Fruit fly (Drosophila melanogaster) whole organism, embryonic: Measurements from ENCODE around the gene CG14111.

Experiments used
- ATbp ChIP-seq: fragments of 200-800 bp; sonication (Bioruptor generic); optimal IDR thresholded peaks from 2 replicates; lab custom pipeline; 2017; ENCODE audit warnings: missing biosample characterization, mild to moderate bottlenecking, missing genetic modification characterization, missing genetic modification reagents
- Atf6 ChIP-seq: fragments of 200-800 bp; sonication (Bioruptor generic); IDR thresholded peaks from 2 replicates; pipeline ENCODE4 v1.3.6; 2022; ENCODE audit warnings: missing biosample characterization, missing genetic modification characterization
- CG12219 ChIP-seq: fragments of 200-800 bp; sonication (Bioruptor generic); optimal IDR thresholded peaks from 3 replicates; lab custom pipeline; 2018; ENCODE audit warnings: missing biosample characterization, mild to moderate bottlenecking, missing genetic modification characterization
- CG12744 ChIP-seq: fragments of 200-800 bp; sonication (Bioruptor generic); optimal IDR thresholded peaks from 2 replicates; lab custom pipeline; 2016; ENCODE audit warnings: missing biosample characterization, missing genetic modification characterization
- CG13894 ChIP-seq: fragments of 200-800 bp; sonication (Bioruptor generic); optimal IDR thresholded peaks from 3 replicates; lab custom pipeline; 2018; ENCODE audit warnings: missing biosample characterization, mild to moderate bottlenecking, missing genetic modification characterization, moderate library complexity
- CG15696 ChIP-seq: fragments of 200-800 bp; sonication (Bioruptor generic); optimal IDR thresholded peaks from 2 replicates; lab custom pipeline; 2019; ENCODE audit warnings: missing biosample characterization, mild to moderate bottlenecking, missing genetic modification characterization, moderate library complexity
- CG1602 ChIP-seq: fragments of 200-800 bp; sonication (Bioruptor generic); optimal IDR thresholded peaks from 3 replicates; lab custom pipeline; 2016; ENCODE audit warnings: missing biosample characterization, missing genetic modification characterization
- CG17385 ChIP-seq: fragments of 200-800 bp; sonication (Bioruptor generic); optimal IDR thresholded peaks from 3 replicates; lab custom pipeline; 2018; ENCODE audit warnings: missing biosample characterization, mild to moderate bottlenecking, missing genetic modification characterization
- CG2875 ChIP-seq: fragments of 200-800 bp; sonication (Bioruptor generic); optimal IDR thresholded peaks from 2 replicates; lab custom pipeline; 2017; ENCODE audit warnings: missing biosample characterization, mild to moderate bottlenecking, missing genetic modification characterization, missing genetic modification reagents
- CG31365 ChIP-seq: fragments of 200-800 bp; sonication (Bioruptor generic); optimal IDR thresholded peaks from 2 replicates; lab custom pipeline; 2018; ENCODE audit warnings: missing biosample characterization, mild to moderate bottlenecking, missing genetic modification characterization
- CG32772 ChIP-seq: fragments of 200-800 bp; sonication (Bioruptor generic); IDR thresholded peaks from 2 replicates; pipeline ENCODE4 v1.3.6; 2022; ENCODE audit warnings: missing biosample characterization, missing genetic modification characterization
- CG34224 ChIP-seq: fragments of 200-800 bp; sonication (Bioruptor generic); IDR thresholded peaks from 3 replicates; pipeline ENCODE4 v1.3.6; 2022; ENCODE audit warnings: missing biosample characterization, missing genetic modification characterization; ENCODE audit not compliant: partially characterized antibody
- CG4730 ChIP-seq: fragments of 200-800 bp; sonication (Bioruptor generic); IDR thresholded peaks from 2 replicates; pipeline ENCODE4 v1.3.6; 2022; ENCODE audit warnings: missing biosample characterization, missing genetic modification characterization
- CG6254 ChIP-seq: fragments of 200-800 bp; sonication (Bioruptor generic); optimal IDR thresholded peaks from 3 replicates; lab custom pipeline; 2017; ENCODE audit warnings: mild to moderate bottlenecking, missing biosample characterization, missing genetic modification reagents, missing genetic modification characterization
- CG6654 ChIP-seq: fragments of 200-800 bp; sonication (Bioruptor generic); optimal IDR thresholded peaks from 2 replicates; lab custom pipeline; 2017; ENCODE audit warnings: missing biosample characterization, mild to moderate bottlenecking, missing genetic modification characterization
- CG6765 ChIP-seq: fragments of 200-800 bp; sonication (Bioruptor generic); optimal IDR thresholded peaks from 3 replicates; lab custom pipeline; 2017; ENCODE audit warnings: missing biosample characterization, mild to moderate bottlenecking, missing genetic modification characterization
- CG7556 ChIP-seq: fragments of 200-800 bp; sonication (Bioruptor generic); optimal IDR thresholded peaks from 2 replicates; lab custom pipeline; 2017; ENCODE audit warnings: missing biosample characterization, mild to moderate bottlenecking, missing genetic modification characterization
- CG7745 ChIP-seq: fragments of 200-800 bp; sonication (Bioruptor generic); optimal IDR thresholded peaks from 2 replicates; lab custom pipeline; 2018; ENCODE audit warnings: missing biosample characterization, mild to moderate bottlenecking, missing genetic modification characterization, moderate library complexity
- CG7963 ChIP-seq: fragments of 200-800 bp; sonication (Bioruptor generic); IDR thresholded peaks from 3 replicates; pipeline ENCODE4 v1.3.6; 2022; ENCODE audit warnings: missing biosample characterization, missing genetic modification characterization; ENCODE audit not compliant: partially characterized antibody
- CG9797 ChIP-seq: fragments of 200-800 bp; sonication (Bioruptor generic); optimal IDR thresholded peaks from 3 replicates; lab custom pipeline; 2018; ENCODE audit warnings: missing biosample characterization, mild to moderate bottlenecking, missing genetic modification characterization
- CG9932 ChIP-seq: fragments of 200-800 bp; sonication (Bioruptor generic); IDR thresholded peaks from 2 replicates; pipeline ENCODE4 v1.3.6; 2022; ENCODE audit warnings: missing biosample characterization, missing genetic modification characterization
- D19A ChIP-seq: fragments of 200-800 bp; optimal IDR thresholded peaks from 3 replicates; lab custom pipeline; 2019; ENCODE audit warnings: missing biosample characterization, mild to moderate bottlenecking, missing genetic modification characterization, moderate library complexity
- Dbx ChIP-seq: fragments of 200-800 bp; sonication (Bioruptor generic); IDR thresholded peaks from 3 replicates; pipeline ENCODE4 v1.3.6; 2022; ENCODE audit warnings: missing biosample characterization, missing genetic modification characterization
- Dek ChIP-seq: fragments of 200-800 bp; sonication (Bioruptor generic); optimal IDR thresholded peaks from 3 replicates; lab custom pipeline; 2019; ENCODE audit warnings: missing biosample characterization, mild to moderate bottlenecking, missing genetic modification characterization, moderate library complexity
- E2f1 ChIP-seq: fragments of 200-800 bp; sonication (Bioruptor generic); IDR thresholded peaks from 2 replicates; pipeline ENCODE4 v1.3.6; 2022; ENCODE audit warnings: missing biosample characterization, missing genetic modification characterization
- Ets97D ChIP-seq: fragments of 200-800 bp; sonication (Bioruptor generic); optimal IDR thresholded peaks from 3 replicates; lab custom pipeline; 2016; ENCODE audit warnings: missing biosample characterization, missing genetic modification characterization
- HLHmδ ChIP-seq: fragments of 200-800 bp; sonication (Bioruptor generic); optimal IDR thresholded peaks from 2 replicates; lab custom pipeline; 2018; ENCODE audit warnings: missing biosample characterization, mild to moderate bottlenecking, missing genetic modification characterization, moderate library complexity
- Hmr ChIP-seq: fragments of 200-800 bp; sonication (Bioruptor generic); optimal IDR thresholded peaks from 3 replicates; lab custom pipeline; 2017; ENCODE audit warnings: mild to moderate bottlenecking, missing biosample characterization, missing genetic modification reagents, missing genetic modification characterization
- Hr3 ChIP-seq: fragments of 200-800 bp; sonication (Bioruptor generic); optimal IDR thresholded peaks from 3 replicates; lab custom pipeline; 2016; ENCODE audit warnings: missing biosample characterization, missing genetic modification characterization
- Mes4 ChIP-seq: fragments of 200-800 bp; sonication (Bioruptor generic); optimal IDR thresholded peaks from 2 replicates; lab custom pipeline; 2016; ENCODE audit warnings: missing biosample characterization, missing genetic modification characterization
- Nf-YB ChIP-seq: fragments of 200-800 bp; sonication (Bioruptor generic); optimal IDR thresholded peaks from 3 replicates; lab custom pipeline; 2019; ENCODE audit warnings: missing biosample characterization, mild to moderate bottlenecking, missing genetic modification characterization, moderate library complexity
- Ptx1 ChIP-seq: fragments of 200-800 bp; sonication (Bioruptor generic); IDR thresholded peaks from 2 replicates; pipeline ENCODE4 v1.3.6; 2022; ENCODE audit warnings: missing biosample characterization, missing genetic modification characterization
- Xbp1 ChIP-seq: fragments of 200-800 bp; sonication (Bioruptor generic); optimal IDR thresholded peaks from 3 replicates; lab custom pipeline; 2016; ENCODE audit warnings: missing biosample characterization, mild to moderate bottlenecking, missing genetic modification characterization
- abd-A ChIP-seq: fragments of 200-800 bp; sonication (Bioruptor generic); optimal IDR thresholded peaks from 3 replicates; lab custom pipeline; 2019; ENCODE audit warnings: missing biosample characterization, mild to moderate bottlenecking, missing genetic modification characterization, moderate library complexity
- ci ChIP-seq: fragments of 200-800 bp; sonication (Bioruptor generic); IDR thresholded peaks from 3 replicates; pipeline ENCODE4 v1.3.6; 2022; ENCODE audit warnings: missing biosample characterization, missing genetic modification characterization
- dpn ChIP-seq, 2 experiments: fragments of 200-800 bp; sonication (Bioruptor generic); optimal IDR thresholded peaks; 3 replicates each; lab custom pipeline; 2016; ENCODE audit warnings: missing biosample characterization in 2 of 2, missing genetic modification characterization in 2 of 2
- eve ChIP-seq, 2 experiments: fragments of >200 bp; optimal IDR thresholded peaks; 2 replicates each; lab custom pipeline; 2017; ENCODE audit warnings: missing biosample characterization in 2 of 2, missing genetic modification characterization in 2 of 2
- gt ChIP-seq: fragments of 200-800 bp; sonication (Bioruptor generic); IDR thresholded peaks from 2 replicates; pipeline ENCODE4 v1.3.6; 2022; ENCODE audit warnings: missing biosample characterization, missing genetic modification characterization
- hbn ChIP-seq: fragments of 200-800 bp; sonication (Bioruptor generic); IDR thresholded peaks from 2 replicates; pipeline ENCODE4 v1.3.6; 2022; ENCODE audit warnings: missing biosample characterization, missing genetic modification characterization; ENCODE audit not compliant: partially characterized antibody
- kni ChIP-seq: fragments of 200-800 bp; sonication (Bioruptor generic); optimal IDR thresholded peaks from 3 replicates; lab custom pipeline; 2017; ENCODE audit warnings: mild to moderate bottlenecking, missing biosample characterization, missing genetic modification reagents, missing genetic modification characterization
- lola ChIP-seq, 3 experiments: fragments of >200 bp in 2 of 3; fragments of 200-800 bp in 1 of 3; sonication (Bioruptor generic) in 1 of 3; optimal IDR thresholded peaks; 2 replicates each; lab custom pipeline; 2017 to 2019; ENCODE audit warnings: missing biosample characterization in 3 of 3, missing genetic modification characterization in 3 of 3, mild to moderate bottlenecking in 1 of 3, moderate library complexity in 1 of 3
- mld ChIP-seq: fragments of 200-800 bp; sonication (Bioruptor generic); IDR thresholded peaks from 3 replicates; pipeline ENCODE4 v1.3.6; 2022; ENCODE audit warnings: missing biosample characterization, missing genetic modification characterization; ENCODE audit not compliant: partially characterized antibody
- oc ChIP-seq: fragments of 200-800 bp; sonication (Bioruptor generic); optimal IDR thresholded peaks from 2 replicates; lab custom pipeline; 2018; ENCODE audit warnings: missing biosample characterization, mild to moderate bottlenecking, missing genetic modification characterization, moderate library complexity
- peb ChIP-seq: fragments of 200-800 bp; sonication (Bioruptor generic); IDR thresholded peaks from 2 replicates; pipeline ENCODE4 v1.3.6; 2022; ENCODE audit warnings: missing biosample characterization, missing genetic modification characterization
- phol ChIP-seq: fragments of 200-800 bp; sonication (Bioruptor generic); optimal IDR thresholded peaks from 3 replicates; lab custom pipeline; 2018; ENCODE audit warnings: missing biosample characterization, mild to moderate bottlenecking, missing genetic modification characterization, moderate library complexity
- stwl ChIP-seq: fragments of 200-800 bp; sonication (Bioruptor generic); optimal IDR thresholded peaks from 3 replicates; lab custom pipeline; 2018; ENCODE audit warnings: missing biosample characterization, mild to moderate bottlenecking, missing genetic modification characterization, moderate library complexity
- tap ChIP-seq: fragments of 200-800 bp; optimal IDR thresholded peaks from 3 replicates; lab custom pipeline; 2019; ENCODE audit warnings: missing biosample characterization, mild to moderate bottlenecking, missing genetic modification characterization, moderate library complexity
- wek ChIP-seq: fragments of 200-800 bp; sonication (Bioruptor generic); optimal IDR thresholded peaks from 3 replicates; lab custom pipeline; 2018; ENCODE audit warnings: missing biosample characterization, mild to moderate bottlenecking, missing genetic modification characterization, moderate library complexity
- zfh1 ChIP-seq: fragments of 200-800 bp; sonication (Bioruptor generic); IDR thresholded peaks from 3 replicates; pipeline ENCODE4 v1.3.6; 2022; ENCODE audit warnings: missing biosample characterization, missing genetic modification characterization
- zfh2 ChIP-seq: fragments of 200-800 bp; sonication (Bioruptor generic); optimal IDR thresholded peaks from 2 replicates; lab custom pipeline; 2016; ENCODE audit warnings: missing biosample characterization, missing genetic modification characterization

The CG14111 gene

DNA sequence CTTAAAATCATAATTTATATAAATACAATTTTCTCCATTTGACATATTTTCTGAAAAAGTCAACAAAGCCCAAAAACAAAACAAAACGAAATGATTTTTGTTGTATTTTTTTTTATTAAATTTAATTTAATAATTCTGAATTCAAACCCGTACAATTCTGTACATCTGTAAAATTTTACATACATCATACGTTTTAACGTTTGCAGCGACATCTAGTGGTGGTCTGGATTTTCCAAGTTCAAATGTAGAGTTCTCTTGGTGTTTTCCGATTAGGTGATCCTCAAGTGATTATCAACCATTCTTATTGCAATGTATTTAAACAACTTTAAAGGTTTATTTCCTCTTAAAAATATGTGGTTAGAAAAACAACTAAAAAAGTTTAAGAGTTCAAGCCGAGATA, 33.2 kb downstream of the CG14111 start (continued):
- TF ChIP-seq Atf6: no peak
- TF ChIP-seq zfh1 (GFP tag; lab: Robert Waterston, UW): peak; percentile 15; the same call in 1 of the 3 replicates
- TF ChIP-seq CG34224 (GFP tag; lab: Robert Waterston, UW): no peak
- TF ChIP-seq Hmr (GFP tag; lab: Kevin White, UChicago): peak; percentile 27
- no peak for TF ChIP-seq oc (tag; lab: Kevin White, UChicago)
- TF ChIP-seq phol (tag; lab: Kevin White, UChicago): peak; percentile 42
- no peak for TF ChIP-seq mld
- peak; percentile 24 to 63 for TF ChIP-seq dpn (GFP tag; optimal IDR thresholded peaks at IDR 0.05; lab: Kevin White, UChicago)
- peak; percentile 14 for TF ChIP-seq D19A (tag; lab: Kevin White, UChicago)
- TF ChIP-seq eve (GFP tag; optimal IDR thresholded peaks at IDR 0.05; lab: Kevin White, UChicago): no peak
- peak; percentile 72 for TF ChIP-seq Xbp1 (GFP tag; lab: Kevin White, UChicago)
- TF ChIP-seq CG6654 (GFP tag; lab: Kevin White, UChicago): no peak
- TF ChIP-seq tap (tag; lab: Kevin White, UChicago): no peak
- TF ChIP-seq CG6254 (GFP tag; lab: Kevin White, UChicago): no peak
- TF ChIP-seq CG12219 (GFP tag; lab: Kevin White, UChicago): no peak
- TF ChIP-seq Nf-YB (GFP tag; lab: Kevin White, UChicago): no peak
- peak in 1 of 3 experiments; percentile 2 for TF ChIP-seq lola (GFP tag; optimal IDR thresholded peaks at IDR 0.05; lab: Kevin White, UChicago)
- no peak for TF ChIP-seq CG7745 (tag; lab: Kevin White, UChicago)
- TF ChIP-seq CG6765: no peak
- TF ChIP-seq HLHmδ (GFP tag; lab: Kevin White, UChicago): no peak
- TF ChIP-seq zfh2 (GFP tag; lab: Kevin White, UChicago): no peak
- TF ChIP-seq gt (GFP tag; lab: Robert Waterston, UW): no peak
- peak; percentile 56 for TF ChIP-seq Dek (tag; lab: Kevin White, UChicago)
- TF ChIP-seq peb: no peak
- peak; percentile 28; the same call in 1 of the 3 replicates for TF ChIP-seq Dbx (GFP tag; lab: Robert Waterston, UW)
- no peak for TF ChIP-seq hbn
- TF ChIP-seq CG15696: peak; percentile 68
- TF ChIP-seq Mes4 (GFP tag; lab: Kevin White, UChicago): no peak
- no peak for TF ChIP-seq CG12744 (GFP tag; lab: Kevin White, UChicago)
- TF ChIP-seq ATbp: no peak
- TF ChIP-seq CG32772 (GFP tag; lab: Robert Waterston, UW): peak; percentile 22; the same call in 1 of the 2 replicates
- peak; percentile 43; the same call in 1 of the 2 replicates for TF ChIP-seq CG9932 (GFP tag; lab: Robert Waterston, UW)
- TF ChIP-seq CG2875: no peak
- no peak for TF ChIP-seq CG7556 (GFP tag; lab: Kevin White, UChicago)
- peak; percentile 33 for TF ChIP-seq Hr3 (GFP tag; lab: Kevin White, UChicago)
- peak; percentile 14 for TF ChIP-seq Ets97D (GFP tag; lab: Kevin White, UChicago)
- no peak for TF ChIP-seq CG31365 (tag; lab: Kevin White, UChicago)
- TF ChIP-seq E2f1 (GFP tag; lab: Robert Waterston, UW): no peak
- TF ChIP-seq CG17385 (GFP tag; lab: Kevin White, UChicago): no peak
- TF ChIP-seq CG1602 (GFP tag; lab: Kevin White, UChicago): peak; percentile 43
- TF ChIP-seq CG4730: no peak
- 0 out of 2 replicates have a peak, but pooled peaks have one; percentile 20 for TF ChIP-seq Ptx1 (GFP tag; lab: Robert Waterston, UW)
- TF ChIP-seq kni: no peak
- TF ChIP-seq ci (GFP tag; lab: Robert Waterston, UW): no peak; the same call in 2 of the 3 replicates
- no peak for TF ChIP-seq CG13894
- TF ChIP-seq wek (GFP tag; lab: Kevin White, UChicago): no peak
- TF ChIP-seq CG7963 (GFP tag; lab: Robert Waterston, UW): no peak
- no peak for TF ChIP-seq abd-A
- peak; percentile 61 for TF ChIP-seq stwl
- no peak for TF ChIP-seq CG9797 (GFP tag; lab: Kevin White, UChicago)
